Fruit fly (Drosophila melanogaster): ENCODE measurements around the gene flw.

Gene flw

dm6 chrX:10385757-10386156 lies at the start of gene flw, which contains the start of gene Psf3:
TSS of gene flw (plus strand) at chrX:10385960.
TSS of gene Psf3 (minus strand) at chrX:10385861.
- TF ChIP-seq CG14711 (tag; optimal IDR thresholded peaks at IDR 0.05) (peak; percentile 8), ovo (GFP tag; optimal IDR thresholded peaks at IDR 0.05) (peak; percentile 51), CG1620 (GFP tag; optimal IDR thresholded peaks at IDR 0.05) (peak; percentile 74), cic (GFP tag; optimal IDR thresholded peaks at IDR 0.05) (peak; percentile 10), toe (GFP tag; optimal IDR thresholded peaks at IDR 0.05) (peak; percentile 31), CG7101 (tag; optimal IDR thresholded peaks at IDR 0.05) (peak; percentile 37), bab1 (GFP tag; optimal IDR thresholded peaks at IDR 0.05) (peak; percentile 26), pad (GFP tag; optimal IDR thresholded peaks at IDR 0.05) (peak; percentile 45), cnc (optimal IDR thresholded peaks at IDR 0.05) (no peak), Clk (GFP tag; optimal IDR thresholded peaks at IDR 0.05) (no peak), Crg-1 (GFP tag; optimal IDR thresholded peaks at IDR 0.05) (peak; percentile 39), CG12768 (GFP tag; optimal IDR thresholded peaks at IDR 0.05) (peak; percentile 31), CG7045 (GFP tag; optimal IDR thresholded peaks at IDR 0.05) (no peak)

- TF ChIP-seq Clk (GFP tag; optimal IDR thresholded peaks at IDR 0.05) (no peak), pad (GFP tag; optimal IDR thresholded peaks at IDR 0.05) (no peak), toe (GFP tag; optimal IDR thresholded peaks at IDR 0.05) (no peak), cnc (optimal IDR thresholded peaks at IDR 0.05) (no peak), CG7045 (GFP tag; optimal IDR thresholded peaks at IDR 0.05) (no peak), Mnt (GFP tag; optimal IDR thresholded peaks at IDR 0.05) (no peak), Crg-1 (GFP tag; optimal IDR thresholded peaks at IDR 0.05) (no peak), Hr96 (GFP tag; optimal IDR thresholded peaks at IDR 0.05) (no peak), tj (GFP tag; optimal IDR thresholded peaks at IDR 0.05) (no peak), kay (GFP tag; ENCODE audit: borderline replicate concordance) (no peak), CG1620 (GFP tag; optimal IDR thresholded peaks at IDR 0.05) (no peak), ovo (GFP tag; optimal IDR thresholded peaks at IDR 0.05) (no peak), bab1 (GFP tag; optimal IDR thresholded peaks at IDR 0.05) (no peak), cic (GFP tag; optimal IDR thresholded peaks at IDR 0.05) (no peak)
These were observed 45.3 kb upstream of the flw start for dm6 chrX:10340492-10340891.

- no peak for TF ChIP-seq CG12768 (GFP tag; optimal IDR thresholded peaks at IDR 0.05)
- TF ChIP-seq CG5204 (GFP tag; optimal IDR thresholded peaks at IDR 0.05): no peak
- TF ChIP-seq pad (GFP tag; optimal IDR thresholded peaks at IDR 0.05): no peak
- peak; percentile 98 for TF ChIP-seq tj (GFP tag; optimal IDR thresholded peaks at IDR 0.05)
- no peak for TF ChIP-seq Hr96 (GFP tag; optimal IDR thresholded peaks at IDR 0.05)
- TF ChIP-seq CG7045 (GFP tag; optimal IDR thresholded peaks at IDR 0.05): no peak
- no peak for TF ChIP-seq cnc (optimal IDR thresholded peaks at IDR 0.05)
These were observed 37.6 kb upstream of the flw start for dm6 chrX:10347979-10348692.

dm6 chrX:10362127-10362526 lies 23.6 kb upstream of the flw start:
- TF ChIP-seq kay (GFP tag; ENCODE audit: borderline replicate concordance): peak; percentile 39
- no peak for TF ChIP-seq Clk (GFP tag; optimal IDR thresholded peaks at IDR 0.05)
- no peak for TF ChIP-seq Hr96 (GFP tag; optimal IDR thresholded peaks at IDR 0.05)
- peak; percentile 92 for TF ChIP-seq tj (GFP tag; optimal IDR thresholded peaks at IDR 0.05)
- TF ChIP-seq Mnt (GFP tag; optimal IDR thresholded peaks at IDR 0.05): no peak

- TF ChIP-seq cnc (optimal IDR thresholded peaks at IDR 0.05) (no peak), pad (GFP tag; optimal IDR thresholded peaks at IDR 0.05) (peak; percentile 61), Hr96 (GFP tag; optimal IDR thresholded peaks at IDR 0.05) (peak; percentile 49), Clk (GFP tag; optimal IDR thresholded peaks at IDR 0.05) (peak; percentile 25), tj (GFP tag; optimal IDR thresholded peaks at IDR 0.05) (peak; percentile 84), CG7045 (GFP tag; optimal IDR thresholded peaks at IDR 0.05) (peak; percentile 43), bab1 (GFP tag; optimal IDR thresholded peaks at IDR 0.05) (peak; percentile 82), Mnt (GFP tag; optimal IDR thresholded peaks at IDR 0.05) (peak; percentile 38), CG12768 (GFP tag; optimal IDR thresholded peaks at IDR 0.05) (peak; percentile 18), CG33017 (tag; optimal IDR thresholded peaks at IDR 0.05) (no peak), CG7101 (tag; optimal IDR thresholded peaks at IDR 0.05) (peak; percentile 67), ovo (GFP tag; optimal IDR thresholded peaks at IDR 0.05) (peak; percentile 40), Crg-1 (GFP tag; optimal IDR thresholded peaks at IDR 0.05) (peak; percentile 29), kay (GFP tag; ENCODE audit: borderline replicate concordance) (peak; percentile 58), CG14711 (tag; optimal IDR thresholded peaks at IDR 0.05) (peak; percentile 49), cic (GFP tag; optimal IDR thresholded peaks at IDR 0.05) (no peak), toe (GFP tag; optimal IDR thresholded peaks at IDR 0.05) (no peak), CG1620 (GFP tag; optimal IDR thresholded peaks at IDR 0.05) (peak; percentile 34), CG5204 (GFP tag; optimal IDR thresholded peaks at IDR 0.05) (peak; percentile 58), CG11617 (GFP tag; optimal IDR thresholded peaks at IDR 0.05) (peak; percentile 81)
These were observed 23.0 kb upstream of the flw start for dm6 chrX:10362557-10363366.

Data from whole organism, adult.